Worm (Caenorhabditis elegans): ENCODE measurements around the gene scrm-3.

DNA sequence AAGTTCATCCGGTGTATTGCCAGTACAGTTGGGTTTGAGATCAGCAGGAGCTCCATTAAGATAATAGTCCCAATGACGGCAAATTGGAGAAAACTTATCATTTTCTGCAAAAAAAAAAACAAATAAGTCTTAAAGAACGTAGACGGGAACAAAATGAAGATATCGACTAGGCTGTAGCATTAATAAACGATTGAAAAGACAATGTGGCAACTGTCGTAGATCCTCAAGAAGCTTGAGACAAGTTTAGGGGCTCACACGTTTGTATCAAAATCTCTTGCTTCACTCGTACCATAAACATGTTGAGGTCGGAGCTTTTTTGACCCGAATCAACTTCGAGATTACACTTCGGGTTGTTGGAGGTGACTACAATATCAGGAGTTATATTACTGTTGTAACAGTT lies 37.0 kb downstream of the scrm-3 start, which contains the start of gene F35F10.14:
- TF ChIP-seq F13H6.1 (tag; optimal IDR thresholded peaks at IDR 0.05), result no peak
- no peak for TF ChIP-seq sox-2 (GFP tag; IDR thresholded peaks at IDR 0.05)
- TF ChIP-seq elt-2 (tag; optimal IDR thresholded peaks at IDR 0.05), result no peak
- TF ChIP-seq ceh-45 (GFP tag; IDR thresholded peaks at IDR 0.05), result no peak
- no peak for TF ChIP-seq pha-4 (tag; optimal IDR thresholded peaks at IDR 0.05)
- no peak for TF ChIP-seq ceh-19 (GFP tag; optimal IDR thresholded peaks at IDR 0.05)
- TF ChIP-seq nhr-11 (tag; optimal IDR thresholded peaks at IDR 0.05), result no peak
- TF ChIP-seq lin-11 (tag; optimal IDR thresholded peaks at IDR 0.05), result no peak
- TF ChIP-seq sox-4 (tag; optimal IDR thresholded peaks at IDR 0.05), result no peak
- TF ChIP-seq ama-1 (optimal IDR thresholded peaks at IDR 0.05), result no peak
- TF ChIP-seq pag-3 (tag; optimal IDR thresholded peaks at IDR 0.05; ENCODE audit: borderline replicate concordance), result no peak
- no peak for TF ChIP-seq lim-6 (tag; optimal IDR thresholded peaks at IDR 0.05)
- TF ChIP-seq ref-2 (tag; optimal IDR thresholded peaks at IDR 0.05), result no peak

All from whole organism, late embryonic.